Worm (Caenorhabditis elegans) whole organism, young adult: ENCODE data around the gene fbxa-72.

Experiments
- Y53G8AR.9 ChIP-seq: fragments of 200-800 bp; sonication (Bioruptor generic); conservative IDR thresholded peaks from 2 replicates; pipeline ENCODE4 v1.3.6; 2022; ENCODE audit warnings: missing genetic modification reagents, missing genetic modification characterization, missing compliant biosample characterization
- unc-62 ChIP-seq: fragments of 150-350 bp; optimal IDR thresholded peaks from 2 replicates; lab custom pipeline; 2014; ENCODE audit warnings: missing biosample characterization, missing genetic modification reagents, missing genetic modification characterization

- TF ChIP-seq unc-62 (no peak), Y53G8AR.9 (GFP tag; lab: Robert Waterston, UW) (no peak)
Measured at ce11 chrV:699489-700129, 23.1 kb upstream of the fbxa-72 start, which contains the start of the genes ugt-29 and srx-5.
